Fruit fly (Drosophila melanogaster) whole organism, embryonic: Measurements from ENCODE around the gene CG3632.

Experiments
- Ada2b ChIP-seq: fragments of 200-800 bp; sonication (Bioruptor generic); IDR thresholded peaks from 2 replicates; pipeline ENCODE4 v1.3.6; 2022; ENCODE audit warnings: missing biosample characterization, missing genetic modification characterization
- Asciz ChIP-seq: fragments of 200-800 bp; sonication (Bioruptor generic); optimal IDR thresholded peaks from 2 replicates; lab custom pipeline; 2017; ENCODE audit warnings: missing biosample characterization, mild to moderate bottlenecking, missing genetic modification characterization, missing genetic modification reagents
- B-H1 ChIP-seq: fragments of 200-800 bp; sonication (Bioruptor generic); IDR thresholded peaks from 3 replicates; pipeline ENCODE4 v1.3.6; 2022; ENCODE audit warnings: missing biosample characterization, missing genetic modification characterization
- BEAF-32 ChIP-seq: fragments of 200-800 bp; sonication (Bioruptor generic); optimal IDR thresholded peaks from 3 replicates; lab custom pipeline; 2017; ENCODE audit warnings: missing biosample characterization, missing genetic modification characterization, mild to moderate bottlenecking, moderate library complexity, missing genetic modification reagents
- CG10654 ChIP-seq: fragments of 200-800 bp; sonication (Bioruptor generic); optimal IDR thresholded peaks from 2 replicates; lab custom pipeline; 2016; ENCODE audit warnings: missing biosample characterization, missing genetic modification characterization
- CG13424 ChIP-seq: fragments of 200-800 bp; sonication (Bioruptor generic); optimal IDR thresholded peaks from 2 replicates; lab custom pipeline; 2019; ENCODE audit warnings: missing biosample characterization, mild to moderate bottlenecking, missing genetic modification characterization, moderate library complexity
- CG15514 ChIP-seq: fragments of 200-800 bp; sonication (Bioruptor generic); optimal IDR thresholded peaks from 3 replicates; lab custom pipeline; 2017; ENCODE audit warnings: missing biosample characterization, missing genetic modification characterization, mild to moderate bottlenecking, moderate library complexity, missing genetic modification reagents
- CG1602 ChIP-seq: fragments of 200-800 bp; sonication (Bioruptor generic); optimal IDR thresholded peaks from 3 replicates; lab custom pipeline; 2016; ENCODE audit warnings: missing biosample characterization, missing genetic modification characterization
- CG1603 ChIP-seq: fragments of 200-800 bp; sonication (Bioruptor generic); optimal IDR thresholded peaks from 2 replicates; lab custom pipeline; 2019; ENCODE audit warnings: missing biosample characterization, mild to moderate bottlenecking, missing genetic modification characterization, moderate library complexity
- CG17186 ChIP-seq: fragments of 200-800 bp; sonication (Bioruptor generic); optimal IDR thresholded peaks from 3 replicates; lab custom pipeline; 2017; ENCODE audit warnings: missing biosample characterization, missing genetic modification reagents, missing genetic modification characterization
- CG17568 ChIP-seq: fragments of 200-800 bp; sonication (Bioruptor generic); optimal IDR thresholded peaks from 2 replicates; lab custom pipeline; 2018; ENCODE audit warnings: missing biosample characterization, mild to moderate bottlenecking, missing genetic modification characterization, moderate library complexity
- CG18262 ChIP-seq: fragments of 200-800 bp; optimal IDR thresholded peaks from 3 replicates; lab custom pipeline; 2019; ENCODE audit warnings: missing biosample characterization, mild to moderate bottlenecking, missing genetic modification characterization, moderate library complexity
- CG2116 ChIP-seq: fragments of 200-800 bp; sonication (Bioruptor generic); optimal IDR thresholded peaks from 3 replicates; lab custom pipeline; 2018; ENCODE audit warnings: missing biosample characterization, mild to moderate bottlenecking, missing genetic modification characterization
- CG3163 ChIP-seq: fragments of 200-800 bp; sonication (Bioruptor generic); optimal IDR thresholded peaks from 3 replicates; lab custom pipeline; 2016; ENCODE audit warnings: missing biosample characterization, missing genetic modification characterization
- CG33557 ChIP-seq: fragments of 200-800 bp; sonication (Bioruptor generic); optimal IDR thresholded peaks from 2 replicates; lab custom pipeline; 2019; ENCODE audit warnings: missing biosample characterization, mild to moderate bottlenecking, missing genetic modification characterization, moderate library complexity
- CG3995 ChIP-seq: fragments of 200-800 bp; sonication (Bioruptor generic); optimal IDR thresholded peaks from 3 replicates; lab custom pipeline; 2016; ENCODE audit warnings: missing biosample characterization, missing genetic modification characterization
- CG6272 ChIP-seq: fragments of 200-800 bp; sonication (Bioruptor generic); IDR thresholded peaks from 2 replicates; pipeline ENCODE4 v1.3.6; 2022; ENCODE audit warnings: missing biosample characterization, missing genetic modification characterization
- CG7556 ChIP-seq: fragments of 200-800 bp; sonication (Bioruptor generic); optimal IDR thresholded peaks from 2 replicates; lab custom pipeline; 2017; ENCODE audit warnings: missing biosample characterization, mild to moderate bottlenecking, missing genetic modification characterization
- CG8281 ChIP-seq: fragments of 200-800 bp; sonication (Bioruptor generic); optimal IDR thresholded peaks from 2 replicates; lab custom pipeline; 2018; ENCODE audit warnings: missing biosample characterization, mild to moderate bottlenecking, missing genetic modification characterization, moderate library complexity
- CoRest ChIP-seq: fragments of 200-800 bp; sonication (Bioruptor generic); optimal IDR thresholded peaks from 3 replicates; lab custom pipeline; 2018; ENCODE audit warnings: missing biosample characterization, mild to moderate bottlenecking, missing genetic modification characterization, moderate library complexity
- Dad ChIP-seq: fragments of 200-800 bp; sonication (Bioruptor generic); optimal IDR thresholded peaks from 3 replicates; lab custom pipeline; 2016; ENCODE audit warnings: missing biosample characterization, missing genetic modification characterization
- Dfd ChIP-seq, 2 experiments: fragments of >200 bp; optimal IDR thresholded peaks; 2 replicates each; lab custom pipeline; 2017; ENCODE audit warnings: missing biosample characterization in 2 of 2, missing genetic modification characterization in 2 of 2
- HLH54F ChIP-seq: fragments of 200-800 bp; sonication (Bioruptor generic); optimal IDR thresholded peaks from 3 replicates; lab custom pipeline; 2016; ENCODE audit warnings: missing biosample characterization, missing genetic modification characterization
- Oaz ChIP-seq: fragments of 200-800 bp; sonication (Bioruptor generic); IDR thresholded peaks from 2 replicates; pipeline ENCODE4 v1.3.6; 2022; ENCODE audit warnings: missing biosample characterization, missing genetic modification characterization
- Sry-δ ChIP-seq: fragments of 200-800 bp; sonication (Bioruptor generic); optimal IDR thresholded peaks from 2 replicates; lab custom pipeline; 2016; ENCODE audit warnings: missing biosample characterization, missing genetic modification characterization
- Xbp1 ChIP-seq: fragments of 200-800 bp; sonication (Bioruptor generic); optimal IDR thresholded peaks from 3 replicates; lab custom pipeline; 2016; ENCODE audit warnings: missing biosample characterization, mild to moderate bottlenecking, missing genetic modification characterization
- Xrp1 ChIP-seq: fragments of 200-800 bp; sonication (Bioruptor generic); IDR thresholded peaks from 2 replicates; pipeline ENCODE4 v1.3.6; 2022; ENCODE audit warnings: missing biosample characterization, missing genetic modification characterization
- ase ChIP-seq: fragments of 200-800 bp; sonication (Bioruptor generic); IDR thresholded peaks from 3 replicates; pipeline ENCODE4 v1.3.6; 2022; ENCODE audit warnings: missing biosample characterization, missing genetic modification characterization
- bab2 ChIP-seq: fragments of 200-800 bp; sonication (Bioruptor generic); optimal IDR thresholded peaks from 2 replicates; lab custom pipeline; 2016; ENCODE audit warnings: missing biosample characterization, missing genetic modification characterization
- br ChIP-seq: fragments of >200 bp; optimal IDR thresholded peaks from 2 replicates; lab custom pipeline; 2017
- btn ChIP-seq: fragments of 200-800 bp; sonication (Bioruptor generic); optimal IDR thresholded peaks from 2 replicates; lab custom pipeline; 2016; ENCODE audit warnings: missing biosample characterization, missing genetic modification characterization
- chm ChIP-seq: fragments of 200-800 bp; sonication (Bioruptor generic); IDR thresholded peaks from 2 replicates; pipeline ENCODE4 v1.3.6; 2022; ENCODE audit warnings: missing biosample characterization, missing genetic modification characterization
- dati ChIP-seq: fragments of 200-800 bp; sonication (Bioruptor generic); IDR thresholded peaks from 2 replicates; pipeline ENCODE4 v1.3.6; 2022; ENCODE audit warnings: missing biosample characterization, missing genetic modification characterization
- ems ChIP-seq: fragments of 200-800 bp; sonication (Bioruptor generic); optimal IDR thresholded peaks from 3 replicates; lab custom pipeline; 2016; ENCODE audit warnings: missing biosample characterization, missing genetic modification characterization
- en ChIP-seq: fragments of 200-800 bp; sonication (Bioruptor generic); optimal IDR thresholded peaks from 2 replicates; lab custom pipeline; 2016; ENCODE audit warnings: missing biosample characterization, missing genetic modification characterization
- fd102C ChIP-seq: fragments of 200-800 bp; sonication (Bioruptor generic); optimal IDR thresholded peaks from 2 replicates; lab custom pipeline; 2018; ENCODE audit warnings: missing biosample characterization, mild to moderate bottlenecking, missing genetic modification characterization, moderate library complexity
- fd3F ChIP-seq: fragments of 200-800 bp; sonication (Bioruptor generic); optimal IDR thresholded peaks from 2 replicates; lab custom pipeline; 2018; ENCODE audit warnings: missing biosample characterization, mild to moderate bottlenecking, missing genetic modification characterization, moderate library complexity
- gce ChIP-seq: fragments of 200-800 bp; sonication (Bioruptor generic); IDR thresholded peaks from 3 replicates; pipeline ENCODE4 v1.3.6; 2022; ENCODE audit warnings: missing biosample characterization, missing genetic modification characterization
- gem ChIP-seq: fragments of 200-800 bp; sonication (Bioruptor generic); optimal IDR thresholded peaks from 2 replicates; lab custom pipeline; 2019; ENCODE audit warnings: missing biosample characterization, mild to moderate bottlenecking, missing genetic modification characterization, moderate library complexity
- gfzf ChIP-seq: fragments of 200-800 bp; sonication (Bioruptor generic); optimal IDR thresholded peaks from 2 replicates; lab custom pipeline; 2016; ENCODE audit warnings: missing biosample characterization, mild to moderate bottlenecking, missing genetic modification characterization, moderate library complexity
- gro ChIP-seq: fragments of 200-800 bp; sonication (Bioruptor generic); optimal IDR thresholded peaks from 2 replicates; lab custom pipeline; 2016; ENCODE audit warnings: missing biosample characterization, missing genetic modification characterization
- gsb ChIP-seq: fragments of 200-800 bp; sonication (Bioruptor generic); IDR thresholded peaks from 2 replicates; pipeline ENCODE4 v1.3.6; 2022; ENCODE audit warnings: missing biosample characterization, missing genetic modification characterization
- hth ChIP-seq: fragments of >200 bp; optimal IDR thresholded peaks from 2 replicates; lab custom pipeline; 2017; ENCODE audit warnings: inconsistent platforms
- nom ChIP-seq: fragments of 200-800 bp; sonication (Bioruptor generic); optimal IDR thresholded peaks from 2 replicates; lab custom pipeline; 2017; ENCODE audit warnings: missing biosample characterization, missing genetic modification characterization, mild to moderate bottlenecking, moderate library complexity, missing genetic modification reagents
- org-1 ChIP-seq: fragments of 200-800 bp; sonication (Bioruptor generic); optimal IDR thresholded peaks from 2 replicates; lab custom pipeline; 2017; ENCODE audit warnings: missing biosample characterization, missing genetic modification characterization
- row ChIP-seq: fragments of 200-800 bp; sonication (Bioruptor generic); IDR thresholded peaks from 3 replicates; pipeline ENCODE4 v1.3.6; 2022; ENCODE audit warnings: missing biosample characterization, missing genetic modification characterization
- scrt ChIP-seq: fragments of 200-800 bp; sonication (Bioruptor generic); optimal IDR thresholded peaks from 2 replicates; lab custom pipeline; 2018; ENCODE audit warnings: missing biosample characterization, mild to moderate bottlenecking, missing genetic modification characterization, moderate library complexity
- shn ChIP-seq: fragments of 200-800 bp; sonication (Bioruptor generic); optimal IDR thresholded peaks from 3 replicates; lab custom pipeline; 2016; ENCODE audit warnings: missing biosample characterization, missing genetic modification characterization
- slou ChIP-seq: fragments of 200-800 bp; sonication (Bioruptor generic); optimal IDR thresholded peaks from 3 replicates; lab custom pipeline; 2016; ENCODE audit warnings: missing biosample characterization, missing genetic modification characterization
- zen2 ChIP-seq: fragments of 200-800 bp; sonication (Bioruptor generic); IDR thresholded peaks from 3 replicates; pipeline ENCODE4 v1.3.6; 2022; ENCODE audit warnings: missing biosample characterization, missing genetic modification characterization; ENCODE audit not compliant: partially characterized antibody

CG3632 gene

dm6 chrX:16320197-16320921 is 23.9 kb downstream of the CG3632 start, which contains the start of gene Cyp1 (continued):
- TF ChIP-seq CG3163 (GFP tag; lab: Kevin White, UChicago) (no peak), ase (GFP tag; lab: Robert Waterston, UW) (peak; percentile 37; the same call in 1 of the 3 replicates), Dfd (GFP tag; optimal IDR thresholded peaks at IDR 0.05; lab: Kevin White, UChicago) (no peak), Oaz (GFP tag; lab: Robert Waterston, UW) (0 out of 2 replicates have a peak, but pooled peaks have one; percentile 11), CG17568 (GFP tag; lab: Kevin White, UChicago) (no peak), CG7556 (GFP tag; lab: Kevin White, UChicago) (no peak), ems (GFP tag; lab: Kevin White, UChicago) (no peak), Xrp1 (GFP tag; lab: Robert Waterston, UW) (peak; percentile 44; the same call in 1 of the 2 replicates), CG6272 (GFP tag; lab: Robert Waterston, UW) (peak; percentile 52; the same call in 1 of the 2 replicates), HLH54F (peak; percentile 9), hth (lab: Kevin White, UChicago) (no peak), CG15514 (GFP tag; lab: Kevin White, UChicago) (peak; percentile 88), CG3995 (GFP tag; lab: Kevin White, UChicago) (peak; percentile 95), shn (GFP tag; lab: Kevin White, UChicago) (no peak), br (lab: Kevin White, UChicago) (no peak), org-1 (GFP tag; lab: Kevin White, UChicago) (no peak), CG17186 (GFP tag; lab: Kevin White, UChicago) (peak; percentile 90), row (GFP tag; lab: Robert Waterston, UW) (peak; percentile 81), CG8281 (tag; lab: Kevin White, UChicago) (no peak), Dad (no peak), chm (GFP tag; lab: Robert Waterston, UW) (peak; percentile 81), CG1603 (peak; percentile 90), fd3F (peak; percentile 9), CG1602 (GFP tag; lab: Kevin White, UChicago) (peak; percentile 1), gro (GFP tag; lab: Kevin White, UChicago) (no peak), gem (no peak), gce (GFP tag; lab: Robert Waterston, UW) (peak; percentile 61; the same call in 2 of the 3 replicates), slou (GFP tag; lab: Kevin White, UChicago) (no peak), scrt (GFP tag; lab: Kevin White, UChicago) (no peak), CG33557 (GFP tag; lab: Kevin White, UChicago) (no peak), B-H1 (GFP tag; lab: Robert Waterston, UW) (peak; percentile 44; the same call in 2 of the 3 replicates), gfzf (peak; percentile 28), gsb (GFP tag; lab: Robert Waterston, UW) (peak; percentile 45), BEAF-32 (peak; percentile 80), en (GFP tag; lab: Kevin White, UChicago) (no peak), CG10654 (no peak), Asciz (GFP tag; lab: Kevin White, UChicago) (no peak), nom (GFP tag; lab: Kevin White, UChicago) (peak; percentile 66), Ada2b (GFP tag; lab: Robert Waterston, UW) (0 out of 2 replicates have a peak, but pooled peaks have one; percentile 31), zen2 (peak; percentile 64; the same call in 2 of the 3 replicates), Sry-δ (GFP tag; lab: Kevin White, UChicago) (peak; percentile 80), fd102C (GFP tag; lab: Kevin White, UChicago) (no peak), CoRest (tag; lab: Kevin White, UChicago) (peak; percentile 32), CG2116 (peak; percentile 98), Xbp1 (GFP tag; lab: Kevin White, UChicago) (peak; percentile 34), btn (no peak), CG13424 (peak; percentile 20), dati (GFP tag; lab: Robert Waterston, UW) (0 out of 2 replicates have a peak, but pooled peaks have one; percentile 17), CG18262 (tag; lab: Kevin White, UChicago) (peak; percentile 13), bab2 (GFP tag; lab: Kevin White, UChicago) (no peak)
